Fruit fly (Drosophila melanogaster) S2 (cell line): ENCODE data around the gene amn.

Experiments used
- CG8478 ChIP-seq: fragments of >200 bp; optimal IDR thresholded peaks from 2 replicates; lab custom pipeline; 2018
- CTCF ChIP-seq, 2 experiments: fragments of >200 bp; optimal IDR thresholded peaks; 2 replicates each; lab custom pipeline; 2018

Gene amn

dm6 chrX:19850503-19851094, 39.3 kb downstream of the amn start:
- TF ChIP-seq CG8478 (no peak), CTCF (optimal IDR thresholded peaks at IDR 0.05; lab: Kevin White, UChicago) (no peak)

- TF ChIP-seq CG8478 (no peak), CTCF (optimal IDR thresholded peaks at IDR 0.05; lab: Kevin White, UChicago) (no peak)
Measured at dm6 chrX:19848342-19848793, 41.5 kb downstream of the amn start.

- TF ChIP-seq CG8478 (no peak), CTCF (optimal IDR thresholded peaks at IDR 0.05; lab: Kevin White, UChicago) (no peak)
Measured at dm6 chrX:19846701-19847383, 43.0 kb downstream of the amn start.

dm6 chrX:19845557-19846072, 44.2 kb downstream of the amn start:
- TF ChIP-seq CTCF (optimal IDR thresholded peaks at IDR 0.05; lab: Kevin White, UChicago), result no peak
- no peak for TF ChIP-seq CG8478

DNA sequence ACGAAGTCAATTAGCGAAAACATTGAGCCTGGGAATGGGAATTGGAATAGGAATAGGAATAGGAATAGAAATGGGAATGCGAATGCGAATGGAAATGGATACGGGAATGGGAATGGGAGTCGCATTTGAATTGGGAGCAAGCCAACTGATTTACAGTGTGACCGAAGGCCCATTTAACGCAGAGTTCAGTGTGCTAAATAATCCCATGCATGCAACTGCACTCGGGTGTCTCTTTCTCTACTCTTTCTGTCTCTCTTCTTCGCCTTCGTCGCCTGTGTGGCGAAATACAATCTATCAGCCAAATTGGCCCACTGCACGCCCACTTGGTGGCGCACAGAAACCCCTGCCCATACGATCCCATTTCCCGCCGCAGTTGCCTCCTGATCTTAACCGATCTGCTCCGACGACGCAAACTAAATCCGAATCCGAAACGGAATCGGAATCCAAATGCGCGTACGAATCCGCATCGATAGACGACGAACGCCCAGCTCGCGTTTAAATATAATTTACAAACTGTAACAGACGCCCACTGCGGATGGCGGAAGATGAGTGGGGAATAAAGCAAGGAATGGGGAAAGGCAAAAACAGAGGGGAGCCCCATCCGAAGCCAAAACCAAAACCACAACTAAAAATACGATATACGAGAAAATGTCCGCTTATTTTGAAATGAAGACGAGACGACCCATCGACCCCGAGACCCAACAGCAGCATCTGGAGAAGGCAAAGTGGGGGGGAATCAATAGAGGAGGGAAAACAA, 45.7 kb downstream of the amn start:
- TF ChIP-seq CG8478 (no peak), CTCF (optimal IDR thresholded peaks at IDR 0.05; lab: Kevin White, UChicago) (no peak)

DNA sequence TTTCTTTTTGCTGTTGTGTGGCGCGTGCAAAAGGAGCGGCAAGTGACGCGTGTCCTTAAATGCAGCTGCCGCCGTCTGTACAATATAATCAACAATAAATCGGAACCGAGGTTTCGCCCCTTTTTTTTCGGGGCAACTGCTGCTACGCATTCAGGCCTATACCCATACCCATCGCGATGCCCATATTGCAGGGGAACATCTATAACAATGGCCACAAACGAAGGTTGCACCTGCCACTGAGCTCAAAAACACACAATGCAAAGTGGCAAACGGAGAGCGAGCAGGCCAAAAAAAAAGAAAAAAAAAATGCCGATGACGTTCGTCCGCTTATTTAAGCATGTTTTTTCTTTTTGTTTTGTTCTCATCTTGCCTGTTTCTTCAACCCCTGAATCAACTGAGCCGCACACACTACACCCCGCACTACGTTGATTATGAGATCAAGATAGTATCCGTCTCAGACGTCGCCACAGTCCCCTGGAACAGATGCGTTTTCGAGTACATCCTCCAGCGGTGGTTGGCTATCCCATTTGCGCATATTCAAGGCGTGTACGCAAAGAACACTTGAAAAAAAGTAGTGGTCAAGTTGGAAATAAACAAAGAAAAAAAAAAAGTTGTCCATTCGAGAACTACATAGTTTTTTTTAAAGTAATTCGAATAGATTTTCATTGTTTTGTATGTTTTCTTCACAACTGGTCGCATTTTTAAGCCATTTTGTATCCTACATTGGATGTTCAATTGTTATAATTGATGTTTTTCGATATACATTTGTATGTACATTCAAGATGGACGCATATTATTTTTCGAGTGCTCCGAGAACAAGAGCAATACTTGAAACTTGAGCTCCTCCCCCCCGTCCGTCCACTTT, 47.2 kb downstream of the amn start:
- TF ChIP-seq CG8478, result no peak
- TF ChIP-seq CTCF (optimal IDR thresholded peaks at IDR 0.05; lab: Kevin White, UChicago), result no peak

DNA sequence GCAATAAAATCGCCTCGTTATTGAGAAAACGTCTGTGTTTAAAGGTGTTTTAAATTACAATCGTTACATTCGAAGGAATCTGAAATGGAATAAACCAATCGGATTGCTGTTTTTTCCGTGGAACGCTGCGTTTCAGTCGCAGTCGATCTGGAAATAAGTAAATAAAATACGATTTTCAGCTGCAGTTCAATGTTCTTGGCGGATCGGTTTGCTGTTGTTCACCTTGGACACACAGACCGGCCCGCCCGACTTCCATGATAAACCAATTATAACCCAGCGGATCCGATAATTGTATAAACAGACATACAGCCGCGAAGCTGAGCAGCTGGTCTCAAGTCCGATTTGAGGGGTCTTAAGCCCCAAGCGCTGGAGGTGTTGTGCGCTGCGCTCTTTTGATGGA, 49.5 kb downstream of the amn start:
- TF ChIP-seq CG8478 (no peak), CTCF (optimal IDR thresholded peaks at IDR 0.05; lab: Kevin White, UChicago) (no peak)

DNA sequence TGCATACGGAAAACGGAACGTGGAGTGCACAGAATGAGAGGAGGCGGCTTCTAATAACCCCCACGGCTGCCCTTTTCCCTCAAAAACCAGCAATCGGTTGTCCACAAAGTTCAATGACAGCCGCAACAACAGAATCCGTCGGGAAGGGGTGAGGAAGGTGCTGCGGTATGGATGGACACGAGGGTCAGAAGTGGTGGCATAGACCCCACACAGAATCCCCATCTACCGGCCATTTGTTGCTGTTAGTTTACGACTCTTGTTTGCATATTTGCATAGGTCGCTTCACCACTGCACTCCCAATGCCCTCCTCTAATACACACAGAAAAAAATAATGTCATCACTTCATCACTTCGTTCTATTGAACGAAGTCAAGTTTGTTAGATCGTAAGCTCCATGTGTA, 50.8 kb downstream of the amn start:
- TF ChIP-seq CG8478 (no peak), CTCF (optimal IDR thresholded peaks at IDR 0.05; lab: Kevin White, UChicago) (no peak)
